Comparison of ENCODE assay signal across 1 fruit fly cellular context in genomic region chr2L:14614897-14615602, dm6.
TF ChIP-seq lines count a peak whose summit lies in the region.

Adh (plus strand) TSS chr2L:14615552.
Adhr (plus strand) TSS chr2L:14615552.

TF ChIP-seq in whole organism, embryonic, 481 proteins besides CTCF, POLR2A, EP300 and RAD21 (continued from another document):
- TF ChIP-seq CG10321 (GFP tag; IDR thresholded peaks at IDR 0.05; lab: Robert Waterston, UW): no peak
- TF ChIP-seq al (GFP tag; IDR thresholded peaks at IDR 0.05; lab: Robert Waterston, UW): peak; percentile 80
- TF ChIP-seq yki (optimal IDR thresholded peaks at IDR 0.05; lab: Kevin White, UChicago): no peak
- no peak for TF ChIP-seq CG33213 (GFP tag; optimal IDR thresholded peaks at IDR 0.05; lab: Kevin White, UChicago)
- TF ChIP-seq CG6813 (GFP tag; optimal IDR thresholded peaks at IDR 0.05; lab: Kevin White, UChicago): peak; percentile 61
- peak; percentile 79 for TF ChIP-seq CG13775 (GFP tag; optimal IDR thresholded peaks at IDR 0.05; lab: Kevin White, UChicago)
- TF ChIP-seq CG8290 (GFP tag; optimal IDR thresholded peaks at IDR 0.05; lab: Kevin White, UChicago): no peak
- peak in 1 of 2 experiments; percentile 17 for TF ChIP-seq CG8290 (tag; optimal IDR thresholded peaks at IDR 0.05; lab: Kevin White, UChicago)
- TF ChIP-seq CG30403 (GFP tag; optimal IDR thresholded peaks at IDR 0.05; lab: Kevin White, UChicago): peak; percentile 88
- peak; percentile 78 for TF ChIP-seq Dek (tag; optimal IDR thresholded peaks at IDR 0.05; lab: Kevin White, UChicago)
- peak; percentile 55 for TF ChIP-seq CG1529 (GFP tag; optimal IDR thresholded peaks at IDR 0.05; lab: Kevin White, UChicago)
- TF ChIP-seq insv (GFP tag; optimal IDR thresholded peaks at IDR 0.05; lab: Kevin White, UChicago): peak in 1 of 2 experiments; percentile 14
- TF ChIP-seq zen2 (GFP tag; IDR thresholded peaks at IDR 0.05; lab: Robert Waterston, UW; ENCODE audit: partially characterized antibody): no peak
- TF ChIP-seq esg (GFP tag; conservative IDR thresholded peaks at IDR 0.05; lab: Robert Waterston, UW): peak; percentile 56
- peak; percentile 80 for TF ChIP-seq row (GFP tag; IDR thresholded peaks at IDR 0.05; lab: Robert Waterston, UW)
- peak; percentile 33 for TF ChIP-seq Atf3 (GFP tag; optimal IDR thresholded peaks at IDR 0.05; lab: Kevin White, UChicago)
- peak; percentile 4 for TF ChIP-seq CG15601 (tag; optimal IDR thresholded peaks at IDR 0.05; lab: Kevin White, UChicago)
- no peak for TF ChIP-seq Dref (GFP tag; IDR thresholded peaks at IDR 0.05; lab: Robert Waterston, UW)
- peak; percentile 80 for TF ChIP-seq CG10147 (GFP tag; optimal IDR thresholded peaks at IDR 0.05; lab: Kevin White, UChicago)
- TF ChIP-seq Spps (tag; optimal IDR thresholded peaks at IDR 0.05; lab: Kevin White, UChicago): peak; percentile 49
- peak; percentile 83 for TF ChIP-seq CG31441 (GFP tag; IDR thresholded peaks at IDR 0.05; lab: Robert Waterston, UW)
- peak; percentile 77 for TF ChIP-seq gcm (GFP tag; optimal IDR thresholded peaks at IDR 0.05; lab: Kevin White, UChicago)
- TF ChIP-seq croc (GFP tag; conservative IDR thresholded peaks at IDR 0.05; lab: Robert Waterston, UW): peak; percentile 47; the same call in 2 of the 3 replicates
- no peak for TF ChIP-seq Optix (GFP tag; IDR thresholded peaks at IDR 0.05; lab: Robert Waterston, UW)
- TF ChIP-seq mirr (GFP tag; optimal IDR thresholded peaks at IDR 0.05; lab: Kevin White, UChicago): no peak
- peak; percentile 71 for TF ChIP-seq klu (GFP tag; IDR thresholded peaks at IDR 0.05; lab: Robert Waterston, UW)
- peak; percentile 61 for TF ChIP-seq Nf-YC (tag; optimal IDR thresholded peaks at IDR 0.05; lab: Kevin White, UChicago)
- TF ChIP-seq CG11723 (GFP tag; optimal IDR thresholded peaks at IDR 0.05; lab: Kevin White, UChicago): peak; percentile 36
- no peak for TF ChIP-seq CG7745 (tag; optimal IDR thresholded peaks at IDR 0.05; lab: Kevin White, UChicago)
- peak; percentile 27 for TF ChIP-seq zf30C (GFP tag; optimal IDR thresholded peaks at IDR 0.05; lab: Kevin White, UChicago)
- peak; percentile 56 for TF ChIP-seq Side (GFP tag; optimal IDR thresholded peaks at IDR 0.05; lab: Kevin White, UChicago)
- peak; percentile 86 for TF ChIP-seq Dbx (GFP tag; IDR thresholded peaks at IDR 0.05; lab: Robert Waterston, UW)
- peak; percentile 41; the same call in 1 of the 2 replicates for TF ChIP-seq Adf1 (GFP tag; IDR thresholded peaks at IDR 0.05; lab: Robert Waterston, UW)
- TF ChIP-seq phol (tag; optimal IDR thresholded peaks at IDR 0.05; lab: Kevin White, UChicago): peak; percentile 85
- peak; percentile 86 for TF ChIP-seq Med (GFP tag; lab: Kevin White, UChicago)
- TF ChIP-seq ERR (GFP tag; optimal IDR thresholded peaks at IDR 0.05; lab: Kevin White, UChicago): peak; percentile 94
TF ChIP-seq in whole organism, embryonic: peak in this region for 309.
